Fruit fly (Drosophila melanogaster) whole organism, embryonic: ENCODE measurements around the gene Ilp5.

Source experiments
- ATbp ChIP-seq: fragments of 200-800 bp; sonication (Bioruptor generic); optimal IDR thresholded peaks from 2 replicates; lab custom pipeline; 2017; ENCODE audit warnings: missing biosample characterization, mild to moderate bottlenecking, missing genetic modification characterization, missing genetic modification reagents
- BEAF-32 ChIP-seq: fragments of 200-800 bp; sonication (Bioruptor generic); optimal IDR thresholded peaks from 3 replicates; lab custom pipeline; 2017; ENCODE audit warnings: missing biosample characterization, missing genetic modification characterization, mild to moderate bottlenecking, moderate library complexity, missing genetic modification reagents
- CG10543 ChIP-seq: fragments of 200-800 bp; sonication (Bioruptor generic); optimal IDR thresholded peaks from 3 replicates; lab custom pipeline; 2017; ENCODE audit warnings: missing biosample characterization, mild to moderate bottlenecking, missing genetic modification characterization, moderate library complexity
- CG18764 ChIP-seq: fragments of 200-800 bp; sonication (Bioruptor generic); optimal IDR thresholded peaks from 3 replicates; lab custom pipeline; 2016; ENCODE audit warnings: missing biosample characterization, missing genetic modification characterization
- CG34376 ChIP-seq: fragments of 200-800 bp; sonication (Bioruptor generic); optimal IDR thresholded peaks from 2 replicates; lab custom pipeline; 2018; ENCODE audit warnings: missing biosample characterization, mild to moderate bottlenecking, missing genetic modification characterization
- Dfd ChIP-seq, 2 experiments: fragments of >200 bp; optimal IDR thresholded peaks; 2 replicates each; lab custom pipeline; 2017; ENCODE audit warnings: missing biosample characterization in 2 of 2, missing genetic modification characterization in 2 of 2
- Ets65A ChIP-seq: fragments of 200-800 bp; sonication (Bioruptor generic); peaks from one replicate; lab custom pipeline; 2016; ENCODE audit warnings: missing biosample characterization, missing genetic modification characterization
- Ssrp ChIP-seq: fragments of 200-800 bp; sonication (Bioruptor generic); optimal IDR thresholded peaks from 2 replicates; lab custom pipeline; 2018; ENCODE audit warnings: missing biosample characterization, mild to moderate bottlenecking, missing genetic modification characterization, moderate library complexity
- fru ChIP-seq: fragments of >200 bp; optimal IDR thresholded peaks from 2 replicates; lab custom pipeline; 2017
- onecut ChIP-seq: fragments of 200-800 bp; sonication (Bioruptor generic); IDR thresholded peaks from 2 replicates; pipeline ENCODE4 v1.3.6; 2022; ENCODE audit warnings: missing biosample characterization, missing genetic modification characterization
- psq ChIP-seq: fragments of 200-800 bp; sonication (Bioruptor generic); optimal IDR thresholded peaks from 2 replicates; lab custom pipeline; 2017; ENCODE audit warnings: missing biosample characterization, missing genetic modification characterization
- sc ChIP-seq, 3 experiments: fragments of >200 bp in 2 of 3; fragments of 200-800 bp in 1 of 3; sonication (Bioruptor generic) in 1 of 3; optimal IDR thresholded peaks; 2 replicates in 2 of 3; 3 replicates in 1 of 3; lab custom pipeline; 2017; ENCODE audit warnings: mild to moderate bottlenecking in 1 of 3, missing biosample characterization in 1 of 3, missing genetic modification characterization in 1 of 3, missing genetic modification reagents in 1 of 3
- usp ChIP-seq: fragments of >200 bp; optimal IDR thresholded peaks from 2 replicates; lab custom pipeline; 2017; ENCODE audit warnings: missing biosample characterization, missing genetic modification characterization

DNA sequence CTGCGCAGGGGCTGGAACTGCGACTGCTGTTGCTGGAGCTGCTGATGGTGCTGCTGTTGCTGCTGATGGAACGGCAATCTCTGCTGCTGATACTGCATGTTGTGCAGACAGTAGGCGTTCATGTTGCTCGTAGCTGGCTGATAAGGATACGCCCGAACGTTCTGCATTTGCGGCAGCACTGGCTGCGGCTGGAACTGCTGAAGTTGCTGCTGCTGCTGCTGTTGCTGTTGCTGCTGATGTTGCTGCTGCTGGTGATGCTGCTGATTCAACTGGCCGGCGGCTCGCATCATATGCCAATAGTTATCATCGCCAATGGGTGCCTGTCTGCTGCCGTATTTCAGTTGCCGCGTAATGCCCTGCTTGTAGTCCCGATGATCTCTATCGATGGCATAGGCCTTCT is 17.0 kb upstream of the Ilp5 start:
- TF ChIP-seq BEAF-32 (no peak), onecut (no peak), psq (GFP tag; lab: Kevin White, UChicago) (no peak), Ets65A (peak; percentile 39), Ssrp (no peak), CG34376 (GFP tag; lab: Kevin White, UChicago) (no peak), CG18764 (no peak), usp (GFP tag; lab: Kevin White, UChicago) (no peak), sc (optimal IDR thresholded peaks at IDR 0.05; lab: Kevin White, UChicago) (no peak), sc (GFP tag; optimal IDR thresholded peaks at IDR 0.05; lab: Kevin White, UChicago) (no peak), ATbp (GFP tag; lab: Kevin White, UChicago) (no peak), Dfd (GFP tag; optimal IDR thresholded peaks at IDR 0.05; lab: Kevin White, UChicago) (peak in 1 of 2 experiments; percentile 44), fru (lab: Kevin White, UChicago) (no peak), CG10543 (no peak)
